Worm (Caenorhabditis elegans) whole organism, L1 larva: Measurements from ENCODE around the gene phf-5.
A peak's percentile ranks its signal among the peaks of the same experiment; 100 is the strongest.

Experiments used
- C04F5.9 ChIP-seq: sonication (generic microtip); optimal IDR thresholded peaks from 2 replicates; lab custom pipeline; 2016; ENCODE audit warnings: missing genetic modification characterization, missing compliant biosample characterization
- C16A3.4 ChIP-seq: fragments of 150-350 bp; optimal IDR thresholded peaks from 2 replicates; lab custom pipeline; 2014; ENCODE audit warnings: missing biosample characterization, missing genetic modification characterization
- C34B4.2 ChIP-seq: sonication (generic microtip); optimal IDR thresholded peaks from 2 replicates; lab custom pipeline; 2017; ENCODE audit warnings: mild to moderate bottlenecking, missing genetic modification characterization, missing compliant biosample characterization
- Y116A8C.19 ChIP-seq: sonication (generic microtip); optimal IDR thresholded peaks from 2 replicates; lab custom pipeline; 2016; ENCODE audit warnings: missing compliant biosample characterization, missing genetic modification characterization, borderline replicate concordance
- aly-2 ChIP-seq: fragments of 150-350 bp; optimal IDR thresholded peaks from 2 replicates; lab custom pipeline; 2014; ENCODE audit warnings: missing biosample characterization, missing genetic modification characterization
- ama-1 ChIP-seq: fragments of 150-350 bp; optimal IDR thresholded peaks from 2 replicates; lab custom pipeline; 2014
- blmp-1 ChIP-seq: fragments of 150-350 bp; optimal IDR thresholded peaks from 2 replicates; lab custom pipeline; 2014; ENCODE audit warnings: missing biosample characterization, missing genetic modification characterization
- ceh-82 ChIP-seq, 3 experiments: fragments of 150-350 bp in 1 of 3; sonication (generic microtip) in 2 of 3; optimal IDR thresholded peaks; 2 replicates each; lab custom pipeline; 2014 to 2017; ENCODE audit warnings: missing biosample characterization in 3 of 3, missing genetic modification characterization in 3 of 3
- ceh-90 ChIP-seq: sonication (generic microtip); optimal IDR thresholded peaks from 2 replicates; lab custom pipeline; 2016; ENCODE audit warnings: missing genetic modification characterization, missing compliant biosample characterization
- egl-13 ChIP-seq: sonication (generic microtip); optimal IDR thresholded peaks from 2 replicates; lab custom pipeline; 2016; ENCODE audit warnings: missing genotype, missing genetic modification reagents, missing genetic modification characterization, missing compliant biosample characterization
- egl-27 ChIP-seq, 2 experiments: fragments of 150-350 bp in 1 of 2; sonication (generic microtip); optimal IDR thresholded peaks; 3 replicates each; lab custom pipeline; 2017 to 2018; ENCODE audit warnings: missing biosample characterization in 2 of 2, missing genetic modification characterization in 2 of 2, missing genetic modification reagents in 2 of 2
- fkh-8 ChIP-seq: sonication (generic microtip); optimal IDR thresholded peaks from 2 replicates; lab custom pipeline; 2016; ENCODE audit warnings: mild to moderate bottlenecking, missing genetic modification characterization, missing compliant biosample characterization
- hlh-17 ChIP-seq: fragments of 200-800 bp; sonication (Bioruptor generic); optimal IDR thresholded peaks from 2 replicates; lab custom pipeline; 2018; ENCODE audit warnings: missing genetic modification characterization, mild to moderate bottlenecking, missing compliant biosample characterization, moderate library complexity, borderline replicate concordance
- irx-1 ChIP-seq: sonication (generic microtip); optimal IDR thresholded peaks from 2 replicates; lab custom pipeline; 2016; ENCODE audit warnings: missing genetic modification characterization, missing compliant biosample characterization
- jun-1 ChIP-seq: fragments of 150-350 bp; optimal IDR thresholded peaks from 2 replicates; lab custom pipeline; 2014; ENCODE audit warnings: missing biosample characterization, missing genetic modification reagents, missing genetic modification characterization
- lin-13 ChIP-seq: fragments of 150-350 bp; optimal IDR thresholded peaks from 2 replicates; lab custom pipeline; 2014; ENCODE audit warnings: missing biosample characterization, missing genetic modification reagents, missing genetic modification characterization
- lin-15B ChIP-seq: fragments of 150-350 bp; sonication (generic microtip); optimal IDR thresholded peaks from 3 replicates; lab custom pipeline; 2014; ENCODE audit warnings: missing biosample characterization, missing genetic modification characterization
- lin-35 ChIP-seq, 2 experiments: fragments of 150-350 bp; optimal IDR thresholded peaks; 2 replicates each; lab custom pipeline; 2014; ENCODE audit warnings: missing biosample characterization in 2 of 2, missing genetic modification characterization in 2 of 2, missing genetic modification reagents in 2 of 2
- lir-3 ChIP-seq: sonication (generic microtip); optimal IDR thresholded peaks from 2 replicates; lab custom pipeline; 2016; ENCODE audit warnings: mild to moderate bottlenecking, missing genetic modification characterization, moderate library complexity, missing compliant biosample characterization; ENCODE audit not compliant: poor library complexity
- mef-2 ChIP-seq: fragments of 150-350 bp; optimal IDR thresholded peaks from 2 replicates; lab custom pipeline; 2014; ENCODE audit warnings: missing biosample characterization, missing genetic modification characterization
- mep-1 ChIP-seq: fragments of 150-350 bp; optimal IDR thresholded peaks from 2 replicates; lab custom pipeline; 2014; ENCODE audit warnings: missing biosample characterization, missing genetic modification characterization
- nhr-12 ChIP-seq: sonication (generic microtip); optimal IDR thresholded peaks from 2 replicates; lab custom pipeline; 2017; ENCODE audit warnings: missing biosample characterization, missing genetic modification characterization
- nhr-20 ChIP-seq: sonication (generic microtip); optimal IDR thresholded peaks from 2 replicates; lab custom pipeline; 2016; ENCODE audit warnings: mild to moderate bottlenecking, missing genetic modification characterization, missing compliant biosample characterization
- nhr-76 ChIP-seq: sonication (generic microtip); optimal IDR thresholded peaks from 2 replicates; lab custom pipeline; 2017; ENCODE audit warnings: missing biosample characterization, missing genetic modification characterization
- nhr-84 ChIP-seq: sonication (generic microtip); optimal IDR thresholded peaks from 2 replicates; lab custom pipeline; 2017; ENCODE audit warnings: missing biosample characterization, missing genetic modification characterization
- nhr-85 ChIP-seq: sonication (generic microtip); peaks from one replicate; lab custom pipeline; 2016; ENCODE audit warnings: missing genetic modification characterization, inconsistent platforms, missing compliant biosample characterization
- pag-3 ChIP-seq: sonication (generic microtip); optimal IDR thresholded peaks from 2 replicates; lab custom pipeline; 2017; ENCODE audit warnings: missing genetic modification characterization, mild to moderate bottlenecking, missing compliant biosample characterization, antibody characterized with exemption, borderline replicate concordance; ENCODE audit not compliant: insufficient read depth
- pax-3 ChIP-seq: fragments of 200-800 bp; sonication (Bioruptor generic); optimal IDR thresholded peaks from 2 replicates; lab custom pipeline; 2018; ENCODE audit warnings: mild to moderate bottlenecking, missing genetic modification characterization, moderate library complexity, missing compliant biosample characterization
- skn-1 ChIP-seq: fragments of 150-350 bp; optimal IDR thresholded peaks from 2 replicates; lab custom pipeline; 2014; ENCODE audit warnings: missing biosample characterization, missing genetic modification characterization
- sox-4 ChIP-seq: sonication (generic microtip); optimal IDR thresholded peaks from 2 replicates; lab custom pipeline; 2016; ENCODE audit warnings: missing genetic modification characterization, missing compliant biosample characterization
- tbx-2 ChIP-seq: sonication (generic microtip); optimal IDR thresholded peaks from 2 replicates; lab custom pipeline; 2016; ENCODE audit warnings: missing genetic modification characterization, missing compliant biosample characterization
- tlp-1 ChIP-seq: fragments of 150-350 bp; optimal IDR thresholded peaks from 2 replicates; lab custom pipeline; 2014; ENCODE audit warnings: missing biosample characterization, missing genetic modification characterization
- unc-30 ChIP-seq: sonication (generic microtip); optimal IDR thresholded peaks from 2 replicates; lab custom pipeline; 2017; ENCODE audit warnings: missing biosample characterization, missing genetic modification characterization
- unc-62 ChIP-seq: fragments of 150-350 bp; optimal IDR thresholded peaks from 2 replicates; lab custom pipeline; 2014; ENCODE audit warnings: missing biosample characterization, missing genetic modification reagents, missing genetic modification characterization
- unc-98 ChIP-seq: fragments of 200-800 bp; sonication (Bioruptor generic); IDR thresholded peaks from 2 replicates; pipeline ENCODE4 v1.3.6; 2022; ENCODE audit warnings: missing genetic modification characterization, missing compliant biosample characterization
- xbp-1 ChIP-seq: sonication (generic microtip); optimal IDR thresholded peaks from 2 replicates; lab custom pipeline; 2016; ENCODE audit warnings: missing genetic modification characterization, missing compliant biosample characterization
- ztf-11 ChIP-seq, 2 experiments: sonication (generic microtip); optimal IDR thresholded peaks; 2 replicates each; lab custom pipeline; 2016 to 2017; ENCODE audit warnings: missing genetic modification characterization in 2 of 2, missing biosample characterization in 1 of 2, missing compliant biosample characterization in 1 of 2

Gene phf-5

DNA sequence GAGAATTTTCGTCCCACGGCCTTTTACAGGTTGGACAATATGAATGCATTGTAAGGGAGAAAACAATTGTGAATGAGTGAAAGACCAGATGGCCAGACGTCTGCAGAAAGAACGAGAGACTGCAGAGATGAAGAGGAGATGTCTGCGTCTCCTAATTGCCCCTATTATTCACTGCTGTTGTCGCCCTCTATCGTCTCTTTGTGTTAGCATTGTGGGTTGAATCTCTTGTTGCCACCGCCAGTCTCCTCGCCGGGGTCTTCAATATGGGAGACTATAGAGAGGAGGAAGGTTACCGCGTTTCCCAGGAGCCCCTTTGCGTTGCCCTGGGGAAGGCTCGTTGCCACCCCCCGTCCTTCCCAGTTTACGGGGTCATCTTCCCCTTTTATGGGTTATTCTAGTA is 38.5 kb upstream of the phf-5 start, which contains the start of gene Y54F10BM.9 (continued):
- no peak for TF ChIP-seq sox-4 (tag; lab: Kevin White, UChicago)
- no peak for TF ChIP-seq ztf-11 (tag; optimal IDR thresholded peaks at IDR 0.05; lab: Kevin White, UChicago)
- no peak for TF ChIP-seq tlp-1 (tag; lab: Kevin White, UChicago)
- TF ChIP-seq xbp-1 (tag; lab: Kevin White, UChicago): no peak
- no peak for TF ChIP-seq C04F5.9 (tag; lab: Kevin White, UChicago)
- no peak for TF ChIP-seq lin-13 (GFP tag; lab: Kevin White, UChicago)
- TF ChIP-seq ama-1 (lab: Kevin White, UChicago): no peak
- TF ChIP-seq egl-13 (tag; lab: Kevin White, UChicago): no peak
- TF ChIP-seq blmp-1 (tag; lab: Kevin White, UChicago): peak; percentile 8
- no peak for TF ChIP-seq pax-3
- TF ChIP-seq ceh-82 (tag; optimal IDR thresholded peaks at IDR 0.05; lab: Kevin White, UChicago): peak in 2 of 3 experiments; percentile 29 to 46
- peak; percentile 13 for TF ChIP-seq tbx-2 (tag; lab: Kevin White, UChicago)
- TF ChIP-seq lin-15B (tag; lab: Kevin White, UChicago): no peak
- TF ChIP-seq mef-2: no peak
- peak; percentile 20 to 55 for TF ChIP-seq lin-35 (GFP tag; optimal IDR thresholded peaks at IDR 0.05; lab: Kevin White, UChicago)
- TF ChIP-seq nhr-85 (tag; lab: Kevin White, UChicago): no peak
- TF ChIP-seq unc-62 (GFP tag; lab: Kevin White, UChicago): no peak
- TF ChIP-seq mep-1: no peak
- peak; percentile 1 for TF ChIP-seq fkh-8 (tag; lab: Kevin White, UChicago)
- no peak for TF ChIP-seq pag-3 (tag; lab: Kevin White, UChicago)
- no peak for TF ChIP-seq ceh-90 (tag; lab: Kevin White, UChicago)
- TF ChIP-seq nhr-20 (tag; lab: Kevin White, UChicago): peak; percentile 12
- no peak for TF ChIP-seq unc-98 (GFP tag; lab: Robert Waterston, UW)
- TF ChIP-seq skn-1 (tag; lab: Kevin White, UChicago): no peak
- TF ChIP-seq nhr-84 (tag; lab: Kevin White, UChicago): no peak
- no peak for TF ChIP-seq irx-1 (tag; lab: Kevin White, UChicago)
- TF ChIP-seq C16A3.4 (tag; lab: Kevin White, UChicago): no peak
- TF ChIP-seq C34B4.2: no peak
- TF ChIP-seq hlh-17: no peak
- TF ChIP-seq nhr-76 (tag; lab: Kevin White, UChicago): no peak
- TF ChIP-seq, all 84 proteins: peak for 13

DNA sequence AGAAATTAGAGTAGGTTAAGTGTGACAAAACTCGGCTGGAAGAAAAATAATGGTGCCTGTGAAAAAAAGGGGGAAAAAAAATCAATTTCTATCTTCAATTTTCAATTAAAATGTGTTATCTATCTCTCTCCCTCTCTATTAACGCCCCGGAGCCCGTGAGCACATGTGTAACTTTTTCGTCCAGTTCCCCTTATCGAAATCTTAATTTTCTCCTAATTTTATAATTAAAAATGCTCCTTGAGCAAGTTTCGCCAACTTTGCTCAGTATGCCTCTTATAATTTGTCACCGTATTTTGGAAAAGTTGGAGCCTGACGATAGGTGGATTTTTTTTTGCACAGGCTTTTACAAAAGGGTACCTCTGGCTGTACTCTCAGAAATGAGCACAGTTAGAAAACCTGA is 35.3 kb upstream of the phf-5 start, which contains the start of the genes fbxa-1 and Y54F10BM.20:
Gene fbxa-1, minus strand, starts transcription at position 101 of the 400 bp plus-strand sequence.
Gene Y54F10BM.20, plus strand, starts transcription at position 231 of the 400 bp plus-strand sequence.
- TF ChIP-seq nhr-84 (tag; lab: Kevin White, UChicago) (no peak), egl-27 (tag; optimal IDR thresholded peaks at IDR 0.05; lab: Kevin White, UChicago) (no peak), nhr-12 (tag; lab: Kevin White, UChicago) (no peak), blmp-1 (tag; lab: Kevin White, UChicago) (no peak), xbp-1 (tag; lab: Kevin White, UChicago) (no peak), ama-1 (lab: Kevin White, UChicago) (no peak), unc-62 (GFP tag; lab: Kevin White, UChicago) (no peak)
- TF ChIP-seq, all 84 proteins: peak for 0

DNA sequence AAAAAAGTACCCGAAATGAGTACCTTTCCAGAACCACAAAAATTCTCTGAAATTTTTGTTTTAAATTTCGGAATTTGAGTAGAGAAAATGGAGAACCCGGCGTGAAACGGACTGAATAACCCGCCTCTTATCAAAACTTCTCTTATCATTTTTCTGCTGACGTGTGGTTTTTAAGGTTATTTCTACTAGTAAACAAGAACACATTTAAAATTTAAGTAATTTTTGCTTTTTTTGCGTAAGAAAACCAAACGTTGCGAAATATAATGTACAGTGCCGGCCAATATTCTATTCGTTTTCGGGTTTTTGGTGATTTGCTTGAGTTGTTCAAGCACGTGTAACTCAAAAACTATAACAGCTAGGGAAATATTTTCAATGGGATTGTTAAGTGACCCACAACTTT is 32.4 kb upstream of the phf-5 start:
- no peak for TF ChIP-seq jun-1 (tag; lab: Kevin White, UChicago)
- no peak for TF ChIP-seq mef-2
- no peak for TF ChIP-seq tlp-1 (tag; lab: Kevin White, UChicago)
- TF ChIP-seq lir-3 (tag; lab: Kevin White, UChicago): no peak
- TF ChIP-seq unc-30 (tag; lab: Kevin White, UChicago): no peak
- TF ChIP-seq aly-2 (tag; lab: Kevin White, UChicago): no peak
- no peak for TF ChIP-seq Y116A8C.19
